Fruit fly (Drosophila melanogaster): Measurements from ENCODE around the gene CG1674.

DNA sequence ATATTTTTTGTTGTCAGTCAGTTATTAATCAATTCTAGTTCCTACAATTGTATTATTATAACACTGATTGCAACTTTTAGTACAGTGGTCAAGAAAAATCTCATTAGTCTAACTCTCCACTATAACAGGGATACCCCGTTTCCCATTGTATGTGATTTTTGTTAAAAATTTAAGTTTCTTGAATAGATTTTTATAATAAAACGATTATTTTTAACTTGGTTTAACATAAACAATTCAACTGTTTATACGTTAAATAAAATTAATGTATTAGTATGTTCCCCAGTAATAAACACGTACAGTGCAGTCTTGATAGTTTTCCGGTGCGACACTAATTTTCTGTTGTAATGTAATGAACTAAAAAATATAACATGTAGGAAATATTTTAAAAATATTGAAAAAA is 10.3 kb downstream of the CG1674 start:
- TF ChIP-seq NK7.1 (GFP tag; optimal IDR thresholded peaks at IDR 0.05), result no peak
- TF ChIP-seq schlank (tag; optimal IDR thresholded peaks at IDR 0.05), result no peak
- TF ChIP-seq Stat92E (GFP tag; optimal IDR thresholded peaks at IDR 0.05), result no peak
- TF ChIP-seq CG15479 (GFP tag; optimal IDR thresholded peaks at IDR 0.05), result no peak
- TF ChIP-seq br (optimal IDR thresholded peaks at IDR 0.05), result no peak

All from whole organism, embryonic.